Fruit fly (Drosophila melanogaster) ovary, adult (tissue): ENCODE results near the gene Cpn.

Experiments used
- CG17801 ChIP-seq: fragments of 200-800 bp; optimal IDR thresholded peaks from 2 replicates; lab custom pipeline; 2019; ENCODE audit warnings: missing biosample characterization, mild to moderate bottlenecking, missing genetic modification characterization, moderate library complexity; ENCODE audit not compliant: partially characterized antibody

Gene Cpn

DNA sequence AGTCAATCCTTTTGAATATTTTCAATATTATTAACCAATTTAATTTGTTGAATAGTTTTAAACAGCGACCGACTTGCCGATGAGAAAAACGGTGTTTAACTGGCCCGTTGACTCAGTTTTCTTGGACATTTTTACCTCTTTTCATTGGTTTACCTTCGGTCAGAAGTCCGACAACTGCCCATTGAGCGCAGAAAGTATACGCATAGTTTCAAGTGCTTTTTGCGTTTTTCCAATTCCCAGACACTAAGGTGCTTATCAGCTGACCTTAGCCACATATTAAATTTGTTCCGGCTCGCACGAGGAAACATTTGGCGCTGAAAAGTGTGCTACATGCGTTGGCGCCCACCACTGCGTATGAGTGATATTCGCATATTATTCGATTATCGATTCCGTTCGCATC lies at the start of gene Cpn:
Gene Cpn (minus strand): TSS at position 101 of the 400 bp plus-strand sequence.
- TF ChIP-seq CG17801 (GFP tag; lab: Kevin White, UChicago), result no peak

DNA sequence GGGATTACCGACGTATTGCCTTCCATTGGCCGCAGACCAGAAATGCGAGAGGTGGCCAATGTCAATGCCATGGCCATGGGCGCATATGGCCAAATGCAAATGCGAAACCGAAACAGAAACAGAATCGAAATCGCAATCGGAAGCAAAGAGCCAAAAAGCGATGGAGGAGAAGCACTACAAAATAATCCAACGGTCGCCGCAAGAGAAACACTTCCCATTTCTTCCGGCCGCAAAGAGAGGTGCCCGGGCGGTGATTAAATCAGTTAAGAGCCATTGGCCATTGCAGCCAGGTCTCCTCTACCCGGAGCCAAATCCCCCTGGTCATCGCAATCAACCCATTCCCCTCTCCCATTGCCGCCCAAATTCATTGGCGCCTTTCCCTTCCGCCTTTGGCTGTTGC lies 48.2 kb upstream of the Cpn start, which contains the start of gene CG14742:
Gene CG14742 (plus strand): TSS at position 301 of the 400 bp plus-strand sequence.
- no peak for TF ChIP-seq CG17801 (GFP tag; lab: Kevin White, UChicago)

DNA sequence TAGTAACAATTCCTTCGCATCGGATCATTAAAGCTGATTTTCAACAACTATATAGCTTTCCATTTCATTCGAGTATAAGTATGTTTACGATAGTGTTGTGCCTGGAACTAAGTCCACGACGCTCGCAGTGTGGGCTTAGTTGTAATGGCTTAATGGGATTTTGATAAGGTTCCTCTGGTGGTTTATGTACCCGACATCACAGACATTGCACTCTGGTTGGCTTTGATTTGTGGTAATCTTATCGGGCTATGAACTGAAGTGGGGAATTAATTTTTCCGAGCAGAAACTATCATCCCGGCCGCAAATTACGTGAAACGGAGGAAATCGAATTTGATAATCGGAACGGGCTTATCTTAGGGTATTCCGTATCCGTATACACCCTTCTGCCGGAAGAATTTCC lies 45.6 kb upstream of the Cpn start:
- TF ChIP-seq CG17801 (GFP tag; lab: Kevin White, UChicago), result no peak

DNA sequence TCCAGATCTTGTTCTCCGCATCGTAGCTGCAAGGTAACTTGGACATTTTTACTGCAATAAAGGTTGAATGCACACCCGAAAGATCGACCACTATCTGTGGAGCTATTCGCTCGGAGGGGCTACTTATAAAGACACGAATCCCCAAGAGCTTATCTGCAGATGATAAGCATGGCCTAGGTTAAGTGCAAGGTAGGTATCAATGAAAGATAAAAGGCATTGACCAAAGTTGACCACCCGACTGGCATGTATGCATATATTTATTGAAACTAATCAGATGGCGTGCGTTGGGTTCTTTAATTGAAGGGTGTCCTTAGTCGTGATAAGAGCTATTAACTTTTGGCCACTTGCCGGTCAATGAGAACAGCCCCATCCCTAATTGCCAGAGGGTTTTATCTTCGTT lies 44.3 kb upstream of the Cpn start, which contains the start of gene CG4830:
Gene CG4830 (minus strand): TSS at position 101 of the 400 bp plus-strand sequence.
- no peak for TF ChIP-seq CG17801 (GFP tag; lab: Kevin White, UChicago)

DNA sequence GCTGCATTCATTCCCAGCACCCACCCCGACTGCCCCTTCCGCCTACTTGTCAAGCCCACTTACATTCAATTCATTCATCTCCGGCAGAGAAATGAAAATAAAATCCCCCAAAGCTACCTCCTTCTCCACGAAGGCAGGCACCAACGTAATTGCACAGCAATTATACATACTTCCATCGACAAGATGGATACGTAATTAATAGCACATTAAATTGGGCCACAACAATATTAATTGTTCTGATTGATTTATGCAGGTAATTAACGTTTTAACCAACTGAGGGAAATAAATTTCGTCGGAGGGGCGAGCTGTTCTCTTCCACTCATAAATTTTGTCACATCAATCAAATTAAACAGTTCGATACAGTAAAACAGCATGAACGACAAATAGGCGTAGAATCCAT lies 31.7 kb upstream of the Cpn start, which contains the start of gene Adk1:
Gene Adk1 (plus strand): TSS at position 301 of the 400 bp plus-strand sequence.
- TF ChIP-seq CG17801 (GFP tag; lab: Kevin White, UChicago), result no peak

DNA sequence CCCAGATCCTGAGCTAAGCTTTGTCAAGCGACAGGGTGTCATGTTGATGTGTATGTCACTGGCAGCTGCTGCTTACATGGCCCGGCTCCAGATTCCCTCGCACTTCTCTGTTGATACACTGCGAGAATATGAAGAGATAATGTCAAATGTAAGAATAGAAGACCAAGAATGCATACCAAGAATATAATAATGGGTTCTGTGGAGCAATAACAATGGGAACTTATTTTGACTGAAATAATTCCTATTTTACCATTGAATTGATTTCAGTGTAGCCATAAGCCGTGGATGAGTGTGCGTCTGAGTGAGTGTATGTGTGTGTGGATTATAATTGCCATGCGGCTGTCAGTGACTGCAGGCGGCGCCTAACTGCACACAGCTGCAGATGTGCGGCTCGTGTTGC lies 30.1 kb upstream of the Cpn start:
- no peak for TF ChIP-seq CG17801 (GFP tag; lab: Kevin White, UChicago)

DNA sequence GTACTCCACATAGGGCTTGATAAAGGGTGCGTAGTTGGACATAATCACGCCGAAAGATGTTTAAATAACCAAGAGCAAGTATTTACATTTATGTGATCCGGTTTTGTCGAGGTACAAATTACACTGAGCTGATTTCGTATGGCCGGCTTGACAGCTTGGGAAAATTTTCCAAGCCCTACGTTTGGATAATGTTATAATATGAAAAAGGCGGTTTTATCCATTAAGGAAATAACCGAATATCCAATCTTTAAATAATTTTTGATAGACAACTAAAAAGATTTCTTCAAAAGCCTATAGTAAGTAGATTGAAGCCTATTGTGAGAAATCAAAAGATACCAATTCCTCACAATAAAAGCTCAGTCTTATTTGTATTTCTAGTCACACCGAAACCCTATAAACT lies 28.9 kb upstream of the Cpn start, which contains the start of the genes eIF3d2 and CG43450:
Gene eIF3d2 (minus strand): TSS at position 101 of the 400 bp plus-strand sequence.
Gene CG43450 (plus strand): TSS at position 384 of the 400 bp plus-strand sequence.
- TF ChIP-seq CG17801 (GFP tag; lab: Kevin White, UChicago), result no peak

DNA sequence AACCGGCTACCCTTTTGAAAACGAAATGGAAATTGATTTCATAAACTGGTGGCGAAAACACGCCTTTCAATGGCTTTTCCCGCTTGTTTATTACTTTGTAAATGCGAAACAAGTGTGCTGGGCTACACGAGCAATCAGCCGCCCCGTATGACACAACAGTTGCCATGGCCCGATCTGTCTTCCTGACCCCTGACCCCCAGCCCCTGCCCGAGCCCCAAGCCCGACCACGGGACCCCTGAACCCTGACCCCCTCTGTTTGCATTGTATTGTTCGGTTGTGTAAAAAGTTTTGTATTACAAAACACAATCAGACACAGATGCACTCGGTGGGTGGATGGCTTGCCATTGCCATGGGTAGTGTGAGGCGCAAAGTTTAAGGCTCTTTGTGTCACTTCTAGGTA lies 19.6 kb upstream of the Cpn start:
- TF ChIP-seq CG17801 (GFP tag; lab: Kevin White, UChicago), result no peak

DNA sequence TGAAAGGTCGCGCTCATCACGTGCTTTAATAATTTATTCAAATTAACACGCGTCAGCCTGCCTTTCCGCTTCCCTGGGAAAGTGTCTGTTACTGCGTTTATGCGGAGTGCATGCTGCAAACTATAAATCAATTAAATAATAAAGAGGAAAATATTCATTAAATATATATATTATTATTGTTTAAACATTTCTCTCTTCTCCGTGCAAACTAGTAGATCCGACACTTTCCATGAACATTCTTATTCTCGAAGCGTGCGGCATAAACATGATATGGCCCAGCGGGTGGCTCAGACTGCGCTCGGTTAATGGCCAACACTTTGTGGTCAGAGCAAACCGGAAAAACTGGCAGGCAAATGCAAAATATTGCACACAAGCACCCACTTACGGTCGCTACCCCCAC lies 2.4 kb upstream of the Cpn start:
- no peak for TF ChIP-seq CG17801 (GFP tag; lab: Kevin White, UChicago)

DNA sequence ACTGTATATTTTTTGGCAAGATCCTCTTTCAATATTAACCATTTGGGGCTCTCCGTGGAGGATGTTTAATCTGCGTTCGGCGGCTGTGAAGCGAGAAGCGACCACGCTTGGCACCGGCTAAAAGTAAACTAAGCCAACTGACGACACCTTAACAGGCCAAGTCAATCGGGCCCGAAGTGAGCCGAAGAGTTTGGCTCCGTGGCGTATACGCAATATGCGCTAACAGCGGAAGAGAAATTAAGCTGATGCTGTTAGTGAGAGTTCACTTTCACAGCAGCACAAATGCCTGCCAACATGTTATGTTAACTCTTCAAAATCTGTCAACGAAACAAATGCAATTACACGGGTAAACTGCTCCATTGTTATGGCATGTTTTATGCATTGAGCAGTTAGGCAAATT lies 7.5 kb downstream of the Cpn start, which contains the start of gene dpr15:
Gene dpr15 (minus strand): TSS at position 101 of the 400 bp plus-strand sequence.
- TF ChIP-seq CG17801 (GFP tag; lab: Kevin White, UChicago), result no peak

DNA sequence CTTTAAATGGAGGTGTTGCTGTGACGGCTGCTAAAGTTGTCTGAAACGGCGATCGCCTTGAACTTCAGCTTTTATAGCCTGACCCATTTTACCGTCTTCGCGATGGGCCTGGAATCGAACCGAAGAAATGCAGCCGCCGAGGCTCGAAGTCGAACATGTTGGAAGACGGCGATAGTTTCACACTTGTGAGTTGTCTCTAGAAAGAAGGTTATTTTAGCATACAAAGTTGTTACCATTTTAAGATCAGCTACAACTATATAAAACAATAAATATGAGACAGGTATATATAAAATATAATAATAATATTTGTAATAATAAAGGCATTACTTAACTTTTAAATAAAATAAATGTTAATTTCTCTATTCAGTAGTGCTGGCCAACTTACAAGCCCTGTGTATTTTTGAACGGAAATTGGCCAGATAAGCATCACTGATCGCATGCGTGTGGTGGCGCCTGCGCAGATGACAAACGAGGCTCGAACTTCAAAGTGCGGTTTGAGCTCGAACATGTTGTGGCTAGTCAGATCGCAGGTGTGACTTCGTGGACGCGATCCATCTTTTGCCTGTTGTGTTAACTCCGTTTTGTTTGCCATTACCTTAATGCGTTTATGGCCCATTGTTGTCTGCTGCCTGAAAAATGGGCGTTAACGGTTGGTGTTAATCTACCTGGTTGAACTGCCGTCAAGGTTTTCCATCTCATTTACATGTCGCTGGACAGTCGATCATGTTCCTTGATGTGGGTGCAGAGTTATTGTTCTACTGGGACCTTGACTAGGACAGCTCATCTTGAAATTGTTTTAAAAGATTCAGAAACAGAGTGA lies 37.6 kb downstream of the Cpn start, which contains the start of gene CG4702:
Gene CG4702 (minus strand): TSS at position 51 of the 820 bp plus-strand sequence.
- TF ChIP-seq CG17801 (GFP tag; lab: Kevin White, UChicago), result no peak

DNA sequence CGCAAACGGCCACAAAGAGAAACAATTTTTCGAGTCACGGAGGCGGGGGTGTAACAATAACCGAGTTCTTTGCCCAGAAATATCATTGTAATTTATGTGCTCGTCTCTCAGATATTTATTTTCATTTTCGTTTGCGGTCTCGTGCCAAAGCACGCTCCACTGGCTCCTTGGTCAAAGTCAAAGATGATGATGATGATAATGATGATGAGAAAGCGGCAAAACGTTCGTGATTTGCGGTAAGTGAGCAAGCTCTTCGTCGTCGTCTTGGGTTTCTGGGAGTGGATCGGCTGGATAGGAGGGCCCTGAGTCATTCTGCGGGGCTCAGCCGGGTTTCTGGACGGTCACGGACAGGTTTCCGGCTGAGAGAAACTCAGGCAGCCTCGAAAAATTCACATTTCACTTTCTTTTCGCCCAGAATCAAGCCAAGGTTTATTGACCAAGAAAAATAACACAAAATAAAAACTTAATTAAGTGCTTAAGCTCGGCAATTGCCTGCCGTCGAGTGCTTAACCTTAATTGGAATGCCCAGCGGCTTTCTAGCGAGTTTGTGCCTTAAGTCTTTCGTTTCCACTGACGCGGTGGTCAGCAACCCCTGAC lies 40.5 kb downstream of the Cpn start:
- no peak for TF ChIP-seq CG17801 (GFP tag; lab: Kevin White, UChicago)

DNA sequence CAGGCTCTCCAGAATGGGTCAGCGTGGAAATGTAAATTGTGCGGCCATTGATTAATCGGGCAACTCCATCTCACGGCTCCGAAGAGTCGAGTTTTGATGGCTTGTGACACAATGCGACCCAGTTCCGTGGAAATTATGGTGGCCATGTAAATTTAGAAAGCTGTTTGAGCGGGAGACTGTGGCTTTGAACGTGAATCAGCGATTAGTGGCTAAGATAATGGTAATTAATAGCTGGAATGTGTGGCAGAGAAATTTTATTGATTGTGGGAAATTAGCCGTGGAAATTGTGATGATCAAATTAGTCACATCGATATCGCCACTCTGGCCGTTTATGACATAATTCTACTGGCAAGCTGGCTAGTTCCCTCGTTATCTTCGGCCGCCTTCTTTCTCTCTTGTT lies 41.1 kb downstream of the Cpn start:
- no peak for TF ChIP-seq CG17801 (GFP tag; lab: Kevin White, UChicago)

DNA sequence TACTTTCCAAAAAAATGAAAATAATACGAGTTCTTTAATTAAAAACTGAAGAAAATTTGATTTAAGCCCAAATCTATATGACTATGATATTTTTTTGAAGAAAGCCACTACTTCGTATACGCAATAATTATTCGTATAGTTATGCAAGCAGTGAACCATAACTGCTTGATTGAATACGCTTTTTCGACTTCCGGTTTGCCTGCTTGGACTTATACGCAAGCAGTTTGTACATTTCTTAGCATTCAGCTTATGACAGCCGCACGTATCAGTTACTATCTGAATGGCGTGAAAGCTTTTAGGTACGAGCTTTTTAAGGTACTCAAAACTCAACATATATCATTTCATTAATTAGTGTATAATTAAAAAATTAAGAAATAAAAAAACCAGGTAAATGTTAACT lies 44.8 kb downstream of the Cpn start:
- TF ChIP-seq CG17801 (GFP tag; lab: Kevin White, UChicago), result no peak

DNA sequence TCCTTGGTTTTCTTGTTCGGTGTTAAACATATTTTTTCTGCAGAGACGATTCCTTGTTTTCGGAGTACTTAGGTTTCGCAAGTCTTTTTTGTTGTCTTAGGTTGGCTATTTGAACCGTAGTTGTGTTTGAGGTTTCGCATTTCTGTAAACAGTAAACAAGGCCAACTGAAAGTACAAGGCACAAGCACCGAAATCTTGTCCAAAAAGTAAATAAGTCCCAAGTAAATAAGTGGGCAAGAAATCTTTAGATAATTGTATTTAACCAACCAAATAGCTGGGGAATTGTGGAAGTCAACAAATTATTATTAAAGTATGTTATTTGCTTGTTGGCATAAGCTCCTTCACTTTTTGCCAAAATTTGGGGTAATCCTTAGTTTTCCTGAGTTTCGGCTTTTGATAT lies 52.3 kb downstream of the Cpn start:
- no peak for TF ChIP-seq CG17801 (GFP tag; lab: Kevin White, UChicago)
